Worm (Caenorhabditis elegans): ENCODE measurements around the gene amph-1.
"Not testable (repeated sequence)": the region's sequence is repeated elsewhere in the genome, so short reads cannot be mapped to it uniquely, and the experiment has no call there.

The amph-1 gene

DNA sequence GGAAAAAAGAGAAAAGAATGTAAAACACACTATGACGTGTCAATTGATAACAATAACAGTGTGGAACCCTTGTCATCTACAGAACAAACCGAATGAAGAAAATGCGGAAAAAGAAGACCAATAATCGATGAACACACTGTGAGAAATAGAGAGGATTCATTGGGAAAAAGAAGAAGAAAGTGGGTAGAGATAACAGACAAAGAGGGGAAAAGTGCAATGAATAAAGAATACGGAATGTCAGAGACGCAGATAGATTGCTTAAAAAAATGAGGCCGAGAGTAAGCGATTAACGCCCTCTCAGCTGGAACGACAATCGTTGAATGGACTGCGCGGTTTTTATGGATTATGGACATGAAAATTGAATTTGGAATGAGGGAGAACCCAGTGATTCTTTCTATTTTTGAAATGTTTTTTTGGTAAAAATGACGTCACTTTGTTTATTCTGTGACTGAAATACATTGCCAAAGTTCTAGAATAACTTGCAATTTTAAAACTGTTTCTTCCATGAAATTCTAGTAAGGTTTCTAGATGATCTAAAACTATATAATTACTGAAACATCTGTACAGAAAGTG is at the start of gene amph-1:
Gene amph-1 (minus strand): TSS at position 85 of the 573 bp plus-strand sequence.
- TF ChIP-seq snpc-4 (tag; optimal IDR thresholded peaks at IDR 0.05): no peak

DNA sequence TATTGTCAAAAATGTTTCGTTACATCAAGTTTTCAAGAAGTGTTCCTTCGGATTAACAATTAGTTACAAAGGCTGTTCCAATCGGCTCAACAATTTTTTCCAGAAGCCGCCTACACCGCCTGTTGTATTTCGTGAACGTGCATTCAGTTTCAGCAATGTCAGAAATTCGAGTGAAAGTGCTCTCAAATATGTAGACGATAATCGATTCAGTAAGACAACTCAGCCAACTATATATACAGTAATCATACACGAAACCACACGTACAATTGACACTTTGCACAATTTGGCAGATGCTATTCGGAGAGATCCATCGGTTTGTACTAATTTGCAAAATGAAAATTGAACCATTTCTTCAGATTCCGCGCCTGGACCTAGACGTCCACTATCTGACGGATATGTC is 48.8 kb upstream of the amph-1 start:
- no peak for TF ChIP-seq ceh-43 (GFP tag; optimal IDR thresholded peaks at IDR 0.05)
- no peak for TF ChIP-seq ceh-39 (tag; optimal IDR thresholded peaks at IDR 0.05)
- no peak for TF ChIP-seq lsy-2 (tag; optimal IDR thresholded peaks at IDR 0.05)
- TF ChIP-seq drap-1 (GFP tag; optimal IDR thresholded peaks at IDR 0.05): no peak

DNA sequence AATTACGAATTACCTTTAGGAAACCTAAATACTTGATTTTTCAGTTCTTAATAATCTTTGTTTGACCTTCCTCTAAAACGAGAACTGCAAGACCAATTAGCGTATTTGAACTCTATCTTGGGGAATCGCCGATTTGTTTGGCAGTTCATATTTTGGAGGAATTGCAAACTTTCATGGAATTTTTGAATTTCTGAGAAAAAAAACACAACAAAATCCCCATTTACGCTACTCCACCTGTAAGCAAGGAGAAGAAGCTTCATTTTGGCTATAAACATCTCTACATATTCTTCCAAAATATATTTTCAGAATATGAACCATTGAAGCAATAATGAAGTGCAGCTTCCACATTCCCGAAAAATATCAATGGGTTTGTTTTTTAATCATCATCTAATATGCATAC is 45.2 kb upstream of the amph-1 start, which contains the start of gene twk-9:
Gene twk-9 (plus strand): TSS at position 301 of the 400 bp plus-strand sequence.
- no peak for TF ChIP-seq M03D4.4 (tag; optimal IDR thresholded peaks at IDR 0.05)
- no peak for TF ChIP-seq lin-32 (GFP tag; optimal IDR thresholded peaks at IDR 0.05)
- TF ChIP-seq hlh-1 (tag; optimal IDR thresholded peaks at IDR 0.05): no peak
- TF ChIP-seq elt-3 (tag; optimal IDR thresholded peaks at IDR 0.05): no peak
- TF ChIP-seq ceh-43 (GFP tag; optimal IDR thresholded peaks at IDR 0.05): no peak
- no peak for TF ChIP-seq flh-1 (GFP tag; optimal IDR thresholded peaks at IDR 0.05)
- TF ChIP-seq nhr-2 (tag; optimal IDR thresholded peaks at IDR 0.05): no peak
- no peak for TF ChIP-seq ztf-11 (tag; optimal IDR thresholded peaks at IDR 0.05)
- TF ChIP-seq mls-2 (tag; optimal IDR thresholded peaks at IDR 0.05): no peak
- TF ChIP-seq tbx-8 (GFP tag; optimal IDR thresholded peaks at IDR 0.05): no peak
- no peak for TF ChIP-seq pha-4 (tag; optimal IDR thresholded peaks at IDR 0.05)
- no peak for TF ChIP-seq mep-1 (tag; optimal IDR thresholded peaks at IDR 0.05)

DNA sequence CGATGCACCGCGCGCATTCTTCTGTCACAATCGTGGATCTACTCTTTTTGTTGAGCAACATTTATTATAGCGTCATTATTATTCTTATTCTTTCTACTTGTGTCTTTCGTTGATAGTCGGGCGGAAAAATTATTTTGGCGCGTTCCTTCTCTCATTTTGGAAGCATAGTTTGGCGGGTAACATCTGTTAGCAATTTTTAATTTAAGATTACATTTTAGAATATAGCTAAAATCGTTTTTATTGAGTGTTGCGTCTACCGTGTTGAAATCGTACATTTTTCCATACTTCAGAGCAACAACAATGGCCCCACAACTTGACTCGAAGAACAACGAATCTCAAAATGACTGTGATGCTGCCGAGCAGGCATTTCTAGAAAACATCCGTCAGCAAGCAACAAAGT is 43.0 kb upstream of the amph-1 start, which contains the start of gene sdz-36:
Gene sdz-36 (plus strand): TSS at position 301 of the 400 bp plus-strand sequence.
- TF ChIP-seq nhr-28 (tag; optimal IDR thresholded peaks at IDR 0.05) (no peak), mls-2 (tag; optimal IDR thresholded peaks at IDR 0.05) (no peak), cnd-1 (tag; optimal IDR thresholded peaks at IDR 0.05) (no peak), ham-2 (GFP tag; optimal IDR thresholded peaks at IDR 0.05) (no peak), sem-2 (GFP tag; optimal IDR thresholded peaks at IDR 0.05) (no peak), elt-3 (tag; optimal IDR thresholded peaks at IDR 0.05) (no peak), pha-4 (tag; optimal IDR thresholded peaks at IDR 0.05) (no peak), nhr-76 (tag; optimal IDR thresholded peaks at IDR 0.05) (no peak), elt-1 (tag; optimal IDR thresholded peaks at IDR 0.05; ENCODE audit: borderline replicate concordance, insufficient read depth) (no peak), zip-8 (tag; optimal IDR thresholded peaks at IDR 0.05) (no peak), tbx-8 (GFP tag; optimal IDR thresholded peaks at IDR 0.05) (no peak), ztf-11 (tag; optimal IDR thresholded peaks at IDR 0.05) (no peak), unc-62 (GFP tag; optimal IDR thresholded peaks at IDR 0.05) (no peak), ceh-43 (GFP tag; optimal IDR thresholded peaks at IDR 0.05) (no peak), ceh-83 (GFP tag; optimal IDR thresholded peaks at IDR 0.05) (no peak), flh-1 (GFP tag; optimal IDR thresholded peaks at IDR 0.05) (no peak), drap-1 (GFP tag; optimal IDR thresholded peaks at IDR 0.05) (no peak)

DNA sequence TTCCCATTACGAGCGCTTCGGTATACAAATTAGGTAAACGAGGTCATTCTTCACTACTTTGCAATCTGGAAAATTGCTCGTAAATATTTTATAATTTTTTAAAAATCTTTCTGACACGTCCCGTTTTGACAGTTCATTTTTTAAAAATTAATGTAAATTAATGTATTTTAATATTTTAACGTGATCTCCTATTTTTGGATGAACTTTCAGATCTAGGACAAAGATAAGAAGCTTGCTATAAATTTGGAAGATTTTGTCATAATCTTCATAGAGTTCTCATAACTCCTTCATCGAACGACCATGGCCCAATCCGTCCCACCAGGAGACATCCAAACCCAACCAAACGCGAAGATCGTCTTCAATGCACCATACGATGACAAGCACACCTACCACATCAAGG is 41.0 kb upstream of the amph-1 start, which contains the start of gene msp-76:
Gene msp-76 (plus strand): TSS at position 301 of the 400 bp plus-strand sequence.
- not testable (repeated sequence) for TF ChIP-seq nhr-28, ceh-39, unc-39 (tag; optimal IDR thresholded peaks at IDR 0.05)

DNA sequence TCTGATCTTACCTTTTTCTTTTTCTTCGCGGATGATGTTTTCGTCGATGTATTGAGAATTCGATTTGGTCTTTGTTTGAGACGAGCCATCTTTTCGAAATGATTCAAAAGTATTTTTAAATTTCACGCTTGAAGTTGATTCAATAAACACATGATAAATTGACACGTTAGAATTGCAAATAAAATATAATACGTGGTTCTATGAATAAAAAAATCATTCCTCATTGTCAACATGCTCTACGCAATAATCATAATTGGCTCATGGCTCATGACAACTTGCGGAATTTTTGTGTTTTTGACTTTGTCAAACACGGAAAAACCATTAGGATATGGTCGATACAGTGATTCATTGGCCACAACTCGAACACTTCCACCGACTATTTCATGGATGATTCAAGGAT is 35.8 kb upstream of the amph-1 start, which contains the start of the genes htas-1 and ZK1251.3:
Gene htas-1 (minus strand): TSS at position 101 of the 400 bp plus-strand sequence.
Gene ZK1251.3 (plus strand): TSS at position 226 of the 400 bp plus-strand sequence.
- no peak for TF ChIP-seq cnd-1 (tag; optimal IDR thresholded peaks at IDR 0.05)
- no peak for TF ChIP-seq elt-1 (tag; optimal IDR thresholded peaks at IDR 0.05; ENCODE audit: borderline replicate concordance, insufficient read depth)
- no peak for TF ChIP-seq zip-8 (tag; optimal IDR thresholded peaks at IDR 0.05)

DNA sequence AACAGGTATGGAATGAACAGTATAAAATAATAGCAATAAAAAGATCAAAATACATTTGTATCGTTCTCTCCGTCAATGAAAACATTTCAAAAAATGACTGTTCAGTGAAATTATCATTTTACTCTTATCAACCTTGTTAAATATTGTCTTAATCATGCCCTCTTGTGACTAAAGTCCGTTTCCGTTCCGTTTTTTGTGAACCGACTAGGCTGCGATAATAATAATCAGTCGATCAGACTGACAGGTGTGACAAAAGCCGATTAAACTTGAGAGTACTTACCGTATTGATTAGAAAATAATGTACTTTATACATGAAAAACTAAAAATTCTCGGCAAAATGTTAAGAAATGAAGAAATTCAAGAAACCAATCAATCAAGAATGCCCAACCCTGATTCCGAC is 34.8 kb upstream of the amph-1 start, which contains the start of gene ins-7:
Gene ins-7 (minus strand): TSS at position 332 of the 400 bp plus-strand sequence.
- TF ChIP-seq ceh-43 (GFP tag; optimal IDR thresholded peaks at IDR 0.05) (no peak), snpc-4 (tag; optimal IDR thresholded peaks at IDR 0.05) (no peak), tbx-8 (GFP tag; optimal IDR thresholded peaks at IDR 0.05) (no peak), zip-8 (tag; optimal IDR thresholded peaks at IDR 0.05) (no peak)

Data from whole organism, mixed stage, embryonic.